Worm (Caenorhabditis elegans) whole organism, L2 larva: ENCODE measurements around the gene F55G11.10.

Source experiments
- Y55F3AM.14 ChIP-seq: fragments of 200-800 bp; sonication (Bioruptor generic); optimal IDR thresholded peaks from 2 replicates; lab custom pipeline; 2018; ENCODE audit warnings: mild to moderate bottlenecking, missing genetic modification characterization, missing compliant biosample characterization
- blmp-1 ChIP-seq: sonication (generic microtip); optimal IDR thresholded peaks from 2 replicates; lab custom pipeline; 2017; ENCODE audit warnings: missing genetic modification characterization, mild to moderate bottlenecking, missing compliant biosample characterization, antibody characterized with exemption, moderate library complexity; ENCODE audit not compliant: insufficient read depth
- dmd-4 ChIP-seq: sonication (generic microtip); optimal IDR thresholded peaks from 2 replicates; lab custom pipeline; 2017; ENCODE audit warnings: missing biosample characterization, missing genetic modification characterization
- elt-3 ChIP-seq: sonication (generic microtip); optimal IDR thresholded peaks from 2 replicates; lab custom pipeline; 2017; ENCODE audit warnings: missing biosample characterization, missing genetic modification characterization
- lsy-2 ChIP-seq, 2 experiments: fragments of 150-350 bp in 1 of 2; sonication (generic microtip) in 1 of 2; optimal IDR thresholded peaks; 2 replicates each; lab custom pipeline; 2014 to 2017; ENCODE audit warnings: missing biosample characterization in 2 of 2, missing genetic modification characterization in 2 of 2
- mdl-1 ChIP-seq, 2 experiments: fragments of 150-350 bp in 1 of 2; sonication (generic microtip) in 1 of 2; optimal IDR thresholded peaks; 2 replicates each; lab custom pipeline; 2017; ENCODE audit warnings: missing biosample characterization in 2 of 2, missing genetic modification characterization in 2 of 2
- nhr-21 ChIP-seq: fragments of 150-350 bp; optimal IDR thresholded peaks from 2 replicates; lab custom pipeline; 2014; ENCODE audit warnings: missing biosample characterization, missing genetic modification characterization
- nhr-237 ChIP-seq: fragments of 150-350 bp; optimal IDR thresholded peaks from 2 replicates; lab custom pipeline; 2014; ENCODE audit warnings: missing biosample characterization, missing genetic modification characterization
- nhr-6 ChIP-seq: fragments of 150-350 bp; optimal IDR thresholded peaks from 2 replicates; lab custom pipeline; 2014; ENCODE audit warnings: missing biosample characterization, missing genetic modification characterization
- nhr-77 ChIP-seq: fragments of 150-350 bp; optimal IDR thresholded peaks from 2 replicates; lab custom pipeline; 2014; ENCODE audit warnings: missing biosample characterization, missing genetic modification characterization
- snpc-4 ChIP-seq: fragments of 150-350 bp; optimal IDR thresholded peaks from 2 replicates; lab custom pipeline; 2014; ENCODE audit warnings: missing biosample characterization, missing genetic modification characterization
- unc-62 ChIP-seq: fragments of 150-350 bp; optimal IDR thresholded peaks from 2 replicates; lab custom pipeline; 2014; ENCODE audit warnings: missing biosample characterization, missing genetic modification reagents, missing genetic modification characterization
- ztf-11 ChIP-seq: sonication (generic microtip); optimal IDR thresholded peaks from 2 replicates; lab custom pipeline; 2017; ENCODE audit warnings: missing biosample characterization, missing genetic modification characterization

DNA sequence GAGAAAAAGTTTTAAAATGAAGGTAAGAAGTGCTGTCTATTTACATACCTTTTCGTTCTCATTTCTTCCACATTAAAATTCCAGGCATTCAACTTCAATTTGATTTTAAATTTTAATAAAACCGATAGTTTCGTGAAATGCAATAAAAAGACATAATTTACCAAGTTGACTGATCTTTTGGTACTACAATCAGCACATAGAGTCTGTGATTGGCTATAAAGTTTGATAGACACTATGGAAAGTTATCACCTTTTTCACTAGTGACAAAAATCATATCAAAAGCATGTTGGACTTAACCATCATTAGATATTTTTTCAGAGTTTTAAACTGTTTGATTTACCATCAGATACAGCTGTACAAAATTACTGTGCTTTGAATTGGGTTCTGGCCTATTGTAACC is 33.1 kb upstream of the F55G11.10 start, which contains the start of gene srz-15:
- TF ChIP-seq unc-62 (GFP tag; lab: Kevin White, UChicago) (no peak), ztf-11 (tag; lab: Kevin White, UChicago) (no peak), mdl-1 (tag; optimal IDR thresholded peaks at IDR 0.05; lab: Kevin White, UChicago) (no peak), nhr-77 (tag; lab: Kevin White, UChicago) (no peak), nhr-237 (tag; lab: Kevin White, UChicago) (no peak), nhr-21 (no peak), Y55F3AM.14 (GFP tag; lab: Kevin White, UChicago) (no peak), snpc-4 (no peak), lsy-2 (tag; optimal IDR thresholded peaks at IDR 0.05; lab: Kevin White, UChicago) (no peak), dmd-4 (tag; lab: Kevin White, UChicago) (no peak), elt-3 (tag; lab: Kevin White, UChicago) (no peak), nhr-6 (no peak), blmp-1 (no peak)
